Fruit fly (Drosophila melanogaster) whole organism, prepupa: ENCODE results near the gene ninaE.

Experiments used
- Blimp-1 ChIP-seq: fragments of 200-800 bp; sonication (Bioruptor generic); optimal IDR thresholded peaks from 3 replicates; lab custom pipeline; 2017; ENCODE audit warnings: missing biosample characterization, missing genetic modification characterization, mild to moderate bottlenecking, moderate library complexity, missing genetic modification reagents
- CG11902 ChIP-seq: fragments of 200-800 bp; sonication (Bioruptor generic); optimal IDR thresholded peaks from 3 replicates; lab custom pipeline; 2016; ENCODE audit warnings: missing biosample characterization, missing genetic modification characterization
- CG1621 ChIP-seq: fragments of 200-800 bp; sonication (Bioruptor generic); optimal IDR thresholded peaks from 3 replicates; lab custom pipeline; 2018; ENCODE audit warnings: missing biosample characterization, mild to moderate bottlenecking, missing genetic modification characterization
- CG34406 ChIP-seq: fragments of 200-800 bp; sonication (Bioruptor generic); optimal IDR thresholded peaks from 3 replicates; lab custom pipeline; 2016; ENCODE audit warnings: missing biosample characterization, missing genetic modification characterization
- CG6854 ChIP-seq: fragments of 200-800 bp; sonication (Bioruptor generic); optimal IDR thresholded peaks from 2 replicates; lab custom pipeline; 2017; ENCODE audit warnings: missing biosample characterization, mild to moderate bottlenecking, missing genetic modification characterization
- Gug ChIP-seq: fragments of 200-800 bp; sonication (Bioruptor generic); IDR thresholded peaks from 2 replicates; pipeline ENCODE4 v1.3.6; 2022; ENCODE audit warnings: missing biosample characterization, missing genetic modification characterization
- Met ChIP-seq: fragments of 200-800 bp; sonication (Bioruptor generic); optimal IDR thresholded peaks from 3 replicates; lab custom pipeline; 2016; ENCODE audit warnings: missing biosample characterization, missing genetic modification characterization
- Sox102F ChIP-seq: fragments of 200-800 bp; sonication (Bioruptor generic); optimal IDR thresholded peaks from 2 replicates; lab custom pipeline; 2016; ENCODE audit warnings: missing biosample characterization, mild to moderate bottlenecking, missing genetic modification characterization

dm6 chr3R:19924331-19924730 is 36.3 kb upstream of the ninaE start:
- TF ChIP-seq CG34406 (GFP tag; lab: Kevin White, UChicago): peak; percentile 42
- peak; percentile 36 for TF ChIP-seq Met (GFP tag; lab: Kevin White, UChicago)
- no peak for TF ChIP-seq CG1621
- no peak for TF ChIP-seq Blimp-1 (GFP tag; lab: Kevin White, UChicago)
- TF ChIP-seq CG6854 (GFP tag; lab: Kevin White, UChicago): no peak
- no peak for TF ChIP-seq Sox102F (GFP tag; lab: Kevin White, UChicago)
- TF ChIP-seq CG11902 (GFP tag; lab: Kevin White, UChicago): no peak
- TF ChIP-seq Gug (GFP tag; lab: Robert Waterston, UW): no peak
